Worm (Caenorhabditis elegans) whole organism, L4 larva: ENCODE results near the gene orai-1.
A peak's percentile ranks its signal among the peaks of the same experiment; 100 is the strongest.

ENCODE experiments used
- F37D6.2 ChIP-seq: sonication (generic microtip); optimal IDR thresholded peaks from 2 replicates; lab custom pipeline; 2016; ENCODE audit warnings: mild to moderate bottlenecking, missing genetic modification characterization, missing compliant biosample characterization
- F44E2.7 ChIP-seq: fragments of 200-800 bp; sonication (Bioruptor generic); IDR thresholded peaks from 2 replicates; pipeline ENCODE4 v2.1.2; 2022; ENCODE audit warnings: missing genetic modification characterization, missing compliant biosample characterization
- F49E8.2 ChIP-seq: sonication (generic microtip); optimal IDR thresholded peaks from 2 replicates; lab custom pipeline; 2016; ENCODE audit warnings: missing compliant biosample characterization, mild to moderate bottlenecking, missing genetic modification characterization, borderline replicate concordance
- R02D3.7 ChIP-seq: fragments of 150-350 bp; sonication (generic microtip); optimal IDR thresholded peaks from 3 replicates; lab custom pipeline; 2014; ENCODE audit warnings: missing biosample characterization, missing genetic modification characterization
- T20F7.1 ChIP-seq: fragments of 200-800 bp; sonication (Bioruptor generic); optimal IDR thresholded peaks from 2 replicates; lab custom pipeline; 2018; ENCODE audit warnings: mild to moderate bottlenecking, missing genetic modification characterization, missing compliant biosample characterization
- ZK546.5 ChIP-seq, 2 experiments: sonication (generic microtip); optimal IDR thresholded peaks; 2 replicates each; lab custom pipeline; 2017; ENCODE audit warnings: missing biosample characterization in 2 of 2, missing genetic modification characterization in 2 of 2
- aly-2 ChIP-seq: sonication (generic microtip); optimal IDR thresholded peaks from 2 replicates; lab custom pipeline; 2018; ENCODE audit warnings: missing biosample characterization, missing genetic modification characterization
- ama-1 ChIP-seq: fragments of 150-350 bp; optimal IDR thresholded peaks from 2 replicates; lab custom pipeline; 2014; ENCODE audit warnings: inconsistent platforms, mixed read lengths
- arid-1 ChIP-seq: fragments of 200-800 bp; sonication (Bioruptor generic); conservative IDR thresholded peaks from 2 replicates; pipeline ENCODE4 v1.3.6; 2022; ENCODE audit warnings: missing genetic modification reagents, missing genetic modification characterization, missing compliant biosample characterization
- attf-4 ChIP-seq: sonication (generic microtip); optimal IDR thresholded peaks from 3 replicates; lab custom pipeline; 2017; ENCODE audit warnings: missing biosample characterization, missing genetic modification characterization
- ceh-32 ChIP-seq: sonication (generic microtip); optimal IDR thresholded peaks from 2 replicates; lab custom pipeline; 2016; ENCODE audit warnings: mild to moderate bottlenecking, missing genetic modification characterization, missing compliant biosample characterization; ENCODE audit not compliant: poor library complexity
- ceh-82 ChIP-seq: sonication (generic microtip); optimal IDR thresholded peaks from 2 replicates; lab custom pipeline; 2017; ENCODE audit warnings: missing biosample characterization, missing genetic modification characterization
- ces-1 ChIP-seq: fragments of 150-350 bp; sonication (generic microtip); optimal IDR thresholded peaks from 4 replicates; lab custom pipeline; 2014; ENCODE audit warnings: missing biosample characterization, missing genetic modification reagents, missing genetic modification characterization
- cey-2 ChIP-seq: sonication (generic microtip); optimal IDR thresholded peaks from 3 replicates; lab custom pipeline; 2017; ENCODE audit warnings: missing genetic modification characterization, mild to moderate bottlenecking, missing compliant biosample characterization, antibody characterized with exemption, borderline replicate concordance; ENCODE audit not compliant: insufficient read depth
- ctbp-1 ChIP-seq: fragments of 200-800 bp; sonication (Bioruptor generic); IDR thresholded peaks from 2 replicates; pipeline ENCODE4 v1.3.6; 2022; ENCODE audit warnings: missing genetic modification reagents, missing genetic modification characterization, missing compliant biosample characterization
- daf-12 ChIP-seq: fragments of 150-350 bp; optimal IDR thresholded peaks from 2 replicates; lab custom pipeline; 2014; ENCODE audit warnings: missing biosample characterization, missing genetic modification reagents, missing genetic modification characterization
- dmd-6 ChIP-seq: fragments of 200-800 bp; sonication (Bioruptor generic); IDR thresholded peaks from 2 replicates; pipeline ENCODE4 v1.3.6; 2022; ENCODE audit warnings: missing genetic modification reagents, missing genetic modification characterization, missing compliant biosample characterization
- dmd-8 ChIP-seq: fragments of 200-800 bp; sonication (Bioruptor generic); IDR thresholded peaks from 2 replicates; pipeline ENCODE4 v1.3.6; 2022; ENCODE audit warnings: missing genetic modification characterization, missing compliant biosample characterization
- dmd-9 ChIP-seq: fragments of 200-800 bp; sonication (Bioruptor generic); IDR thresholded peaks from 2 replicates; pipeline ENCODE4 v1.3.6; 2022; ENCODE audit warnings: missing genetic modification reagents, missing genetic modification characterization, missing compliant biosample characterization
- dpl-1 ChIP-seq: fragments of 150-350 bp; optimal IDR thresholded peaks from 2 replicates; lab custom pipeline; 2014; ENCODE audit warnings: missing biosample characterization, missing genetic modification reagents, missing genetic modification characterization
- hif-1 ChIP-seq, 2 experiments: sonication (generic microtip); optimal IDR thresholded peaks; 2 replicates each; lab custom pipeline; 2016 to 2017; ENCODE audit warnings: missing compliant biosample characterization in 2 of 2, missing genetic modification characterization in 2 of 2, missing genetic modification reagents in 2 of 2, missing genotype in 2 of 2, mild to moderate bottlenecking in 1 of 2
- hmg-1.1 ChIP-seq: fragments of 200-800 bp; sonication (Bioruptor generic); IDR thresholded peaks from 2 replicates; pipeline ENCODE4 v1.3.6; 2022; ENCODE audit warnings: missing genetic modification reagents, missing genetic modification characterization, missing compliant biosample characterization
- lin-1 ChIP-seq: fragments of 200-800 bp; sonication (Bioruptor generic); IDR thresholded peaks from 2 replicates; pipeline ENCODE4 v1.3.6; 2022; ENCODE audit warnings: missing genetic modification reagents, missing genetic modification characterization, missing compliant biosample characterization
- lin-38 ChIP-seq: fragments of 200-800 bp; sonication (Bioruptor generic); IDR thresholded peaks from 2 replicates; pipeline ENCODE4 v1.3.6; 2022; ENCODE audit warnings: missing genetic modification reagents, missing genetic modification characterization, missing compliant biosample characterization
- madf-5 ChIP-seq, 2 experiments: fragments of 200-800 bp; sonication (Bioruptor generic); IDR thresholded peaks; 2 replicates each; pipeline ENCODE4 v1.3.6; 2022; ENCODE audit warnings: missing compliant biosample characterization in 2 of 2, missing genetic modification characterization in 2 of 2
- madf-9 ChIP-seq: fragments of 200-800 bp; sonication (Bioruptor generic); conservative IDR thresholded peaks from 2 replicates; pipeline ENCODE4 v1.3.6; 2022; ENCODE audit warnings: missing genetic modification reagents, missing genetic modification characterization, missing compliant biosample characterization
- mdl-1 ChIP-seq, 2 experiments: fragments of 150-350 bp in 1 of 2; sonication (generic microtip) in 1 of 2; optimal IDR thresholded peaks; 2 replicates each; lab custom pipeline; 2014 to 2017; ENCODE audit warnings: missing biosample characterization in 2 of 2, missing genetic modification characterization in 2 of 2
- mep-1 ChIP-seq: fragments of 150-350 bp; sonication (generic microtip); optimal IDR thresholded peaks from 3 replicates; lab custom pipeline; 2014; ENCODE audit warnings: missing biosample characterization, missing genetic modification characterization
- nhr-28 ChIP-seq: fragments of 150-350 bp; optimal IDR thresholded peaks from 2 replicates; lab custom pipeline; 2014; ENCODE audit warnings: missing biosample characterization, missing genetic modification characterization
- nhr-41 ChIP-seq: fragments of 200-800 bp; sonication (Bioruptor generic); IDR thresholded peaks from 2 replicates; pipeline ENCODE4 v1.3.6; 2022; ENCODE audit warnings: missing genetic modification reagents, missing genetic modification characterization, missing compliant biosample characterization
- nhr-42 ChIP-seq: fragments of 200-800 bp; sonication (Bioruptor generic); IDR thresholded peaks from 2 replicates; pipeline ENCODE4 v1.3.6; 2022; ENCODE audit warnings: missing genetic modification characterization, missing compliant biosample characterization
- nhr-6 ChIP-seq: fragments of 150-350 bp; optimal IDR thresholded peaks from 2 replicates; lab custom pipeline; 2014; ENCODE audit warnings: missing biosample characterization, missing genetic modification characterization
- php-3 ChIP-seq: fragments of 200-800 bp; sonication (Bioruptor generic); IDR thresholded peaks from 2 replicates; pipeline ENCODE4 v1.3.6; 2022; ENCODE audit warnings: missing genetic modification reagents, missing genetic modification characterization, missing compliant biosample characterization
- pqm-1 ChIP-seq: sonication (generic microtip); optimal IDR thresholded peaks from 2 replicates; lab custom pipeline; 2017; ENCODE audit warnings: missing biosample characterization, missing genetic modification characterization
- rbr-2 ChIP-seq: sonication (generic microtip); optimal IDR thresholded peaks from 2 replicates; lab custom pipeline; 2016; ENCODE audit warnings: missing genotype, missing genetic modification characterization, missing compliant biosample characterization
- saeg-2 ChIP-seq: fragments of 200-800 bp; sonication (Bioruptor generic); IDR thresholded peaks from 2 replicates; pipeline ENCODE4 v1.3.6; 2022; ENCODE audit warnings: missing genetic modification reagents, missing genetic modification characterization, missing compliant biosample characterization
- snpc-1.2 ChIP-seq: fragments of 200-800 bp; sonication (Bioruptor generic); IDR thresholded peaks from 2 replicates; pipeline ENCODE4 v1.3.6; 2022; ENCODE audit warnings: missing genetic modification reagents, missing genetic modification characterization, missing compliant biosample characterization
- spr-3 ChIP-seq: fragments of 200-800 bp; sonication (Bioruptor generic); optimal IDR thresholded peaks from 2 replicates; lab custom pipeline; 2018; ENCODE audit warnings: mild to moderate bottlenecking, missing genetic modification characterization, missing compliant biosample characterization
- tag-97 ChIP-seq: fragments of 200-800 bp; sonication (Bioruptor generic); IDR thresholded peaks from 2 replicates; pipeline ENCODE4 v1.3.6; 2022; ENCODE audit warnings: missing genetic modification characterization, missing compliant biosample characterization
- unc-62 ChIP-seq, 3 experiments: fragments of 150-350 bp in 1 of 3; sonication (generic microtip); optimal IDR thresholded peaks in 2 of 3; peaks in 1 of 3; 1 replicate in 1 of 3; 2 replicates in 2 of 3; lab custom pipeline; 2014 to 2017; ENCODE audit warnings: missing biosample characterization in 3 of 3, missing genetic modification characterization in 3 of 3, missing genetic modification reagents in 3 of 3, missing genotype in 1 of 3
- zag-1 ChIP-seq: fragments of 150-350 bp; optimal IDR thresholded peaks from 2 replicates; lab custom pipeline; 2014; ENCODE audit warnings: missing biosample characterization, missing genetic modification characterization
- zfp-2 ChIP-seq: sonication (generic microtip); optimal IDR thresholded peaks from 2 replicates; lab custom pipeline; 2016; ENCODE audit warnings: mild to moderate bottlenecking, missing genetic modification characterization, missing compliant biosample characterization
- zfp-3 ChIP-seq: fragments of 200-800 bp; sonication (Bioruptor generic); conservative IDR thresholded peaks from 2 replicates; pipeline ENCODE4 v1.3.6; 2022; ENCODE audit warnings: missing genetic modification reagents, missing genetic modification characterization, missing compliant biosample characterization
- zip-11 ChIP-seq: fragments of 200-800 bp; sonication (Bioruptor generic); IDR thresholded peaks from 2 replicates; pipeline ENCODE4 v1.3.6; 2022; ENCODE audit warnings: missing genetic modification characterization, missing compliant biosample characterization
- zip-2 ChIP-seq: fragments of 150-350 bp; optimal IDR thresholded peaks from 2 replicates; lab custom pipeline; 2014; ENCODE audit warnings: missing biosample characterization, missing genetic modification characterization
- ztf-11 ChIP-seq: fragments of 150-350 bp; optimal IDR thresholded peaks from 2 replicates; lab custom pipeline; 2014; ENCODE audit warnings: missing biosample characterization, missing genetic modification characterization
- ztf-7 ChIP-seq: fragments of 150-350 bp; optimal IDR thresholded peaks from 2 replicates; lab custom pipeline; 2014; ENCODE audit warnings: missing biosample characterization, missing genetic modification characterization

Gene orai-1

ce11 chrIII:634618-635017 is 11.9 kb upstream of the orai-1 start, which contains the start of gene fem-2 (continued):
- TF ChIP-seq mep-1 (tag; lab: Kevin White, UChicago) (peak; percentile 30), zag-1 (no peak), zip-2 (tag; lab: Kevin White, UChicago) (no peak), nhr-28 (tag; lab: Kevin White, UChicago) (no peak), ztf-11 (tag; lab: Kevin White, UChicago) (no peak), tag-97 (GFP tag; lab: Robert Waterston, UW) (no peak), dmd-9 (GFP tag; lab: Robert Waterston, UW) (no peak), snpc-1.2 (GFP tag; lab: Robert Waterston, UW) (no peak), arid-1 (no peak), saeg-2 (GFP tag; lab: Robert Waterston, UW) (no peak), attf-4 (no peak), cey-2 (tag; lab: Kevin White, UChicago) (no peak), daf-12 (tag; lab: Kevin White, UChicago) (no peak), zfp-3 (no peak), ZK546.5 (tag; optimal IDR thresholded peaks at IDR 0.05; lab: Kevin White, UChicago) (no peak), spr-3 (GFP tag; lab: Kevin White, UChicago) (no peak), F49E8.2 (no peak), dpl-1 (GFP tag; lab: Kevin White, UChicago) (peak; percentile 22), dmd-6 (GFP tag; lab: Robert Waterston, UW) (no peak), nhr-41 (no peak), dmd-8 (no peak), zip-11 (no peak), madf-9 (GFP tag; lab: Robert Waterston, UW) (no peak), ama-1 (lab: Kevin White, UChicago) (no peak), hif-1 (tag; optimal IDR thresholded peaks at IDR 0.05; lab: Kevin White, UChicago) (no peak), rbr-2 (no peak), F37D6.2 (no peak), ceh-32 (tag; lab: Kevin White, UChicago) (no peak), ces-1 (GFP tag; lab: Kevin White, UChicago) (no peak), ztf-7 (tag; lab: Kevin White, UChicago) (no peak), nhr-6 (tag; lab: Kevin White, UChicago) (no peak), hmg-1.1 (GFP tag; lab: Robert Waterston, UW) (peak; percentile 33; the same call in 1 of the 2 replicates)

- TF ChIP-seq ceh-82 (tag; lab: Kevin White, UChicago) = no peak
Measured at ce11 chrIII:636067-636466, 10.5 kb upstream of the orai-1 start, which contains the start of gene T19C3.7. TSS of gene T19C3.7 (minus strand) at chrIII:636167.

ce11 chrIII:638319-638718 is 8.2 kb upstream of the orai-1 start, which contains the start of gene sbds-1:
TSS of gene sbds-1 (minus strand) at chrIII:638419.
- TF ChIP-seq pqm-1 (no peak), lin-38 (0 out of 2 replicates have a peak, but pooled peaks have one; percentile 7)

ce11 chrIII:640198-640803 is 6.3 kb upstream of the orai-1 start, which contains the start of the genes tag-266 and tag-267:
TSS of gene tag-266 (minus strand) at chrIII:640226.
TSS of gene tag-267 (plus strand) at chrIII:640790.
- TF ChIP-seq ctbp-1 (GFP tag; lab: Robert Waterston, UW) = no peak
- no peak for TF ChIP-seq T20F7.1
- TF ChIP-seq lin-1 (GFP tag; lab: Robert Waterston, UW) = no peak
- no peak for TF ChIP-seq php-3
- TF ChIP-seq ZK546.5 (tag; optimal IDR thresholded peaks at IDR 0.05; lab: Kevin White, UChicago) = no peak
- TF ChIP-seq dmd-8 = no peak
- TF ChIP-seq mdl-1 (tag; optimal IDR thresholded peaks at IDR 0.05; lab: Kevin White, UChicago) = peak in 1 of 2 experiments; percentile 27
- no peak for TF ChIP-seq zfp-3
- TF ChIP-seq R02D3.7 (tag; lab: Kevin White, UChicago) = no peak
- no peak for TF ChIP-seq madf-5 (GFP tag; IDR thresholded peaks at IDR 0.05; lab: Robert Waterston, UW)
- no peak for TF ChIP-seq ztf-11 (tag; lab: Kevin White, UChicago)
- TF ChIP-seq aly-2 (tag; lab: Kevin White, UChicago) = no peak
- no peak for TF ChIP-seq F44E2.7 (GFP tag; lab: Robert Waterston, UW)
- no peak for TF ChIP-seq unc-62 (GFP tag; optimal IDR thresholded peaks at IDR 0.05 in 1 of 2; lab: Kevin White, UChicago)
- TF ChIP-seq unc-62 (tag; optimal IDR thresholded peaks at IDR 0.05; lab: Kevin White, UChicago) = no peak
- peak; percentile 33 for TF ChIP-seq nhr-28 (tag; lab: Kevin White, UChicago)
- TF ChIP-seq snpc-1.2 (GFP tag; lab: Robert Waterston, UW) = no peak
- TF ChIP-seq zfp-2 (tag; lab: Kevin White, UChicago) = no peak
- no peak for TF ChIP-seq nhr-42
